Fruit fly (Drosophila melanogaster) whole organism, prepupa: ENCODE results near the gene CG14257.

Source experiments
- Blimp-1 ChIP-seq: fragments of 200-800 bp; sonication (Bioruptor generic); optimal IDR thresholded peaks from 3 replicates; lab custom pipeline; 2017; ENCODE audit warnings: missing biosample characterization, missing genetic modification characterization, mild to moderate bottlenecking, moderate library complexity, missing genetic modification reagents
- CG3032 ChIP-seq: fragments of 200-800 bp; optimal IDR thresholded peaks from 2 replicates; lab custom pipeline; 2019; ENCODE audit warnings: missing biosample characterization, mild to moderate bottlenecking, missing genetic modification characterization, moderate library complexity
- CG32006 ChIP-seq: fragments of 200-800 bp; sonication (Bioruptor generic); optimal IDR thresholded peaks from 3 replicates; lab custom pipeline; 2017; ENCODE audit warnings: missing biosample characterization, mild to moderate bottlenecking, missing genetic modification characterization
- CG9139 ChIP-seq: fragments of 200-800 bp; sonication (Bioruptor generic); optimal IDR thresholded peaks from 3 replicates; lab custom pipeline; 2017; ENCODE audit warnings: missing biosample characterization, mild to moderate bottlenecking, missing genetic modification characterization
- Met ChIP-seq: fragments of 200-800 bp; sonication (Bioruptor generic); optimal IDR thresholded peaks from 3 replicates; lab custom pipeline; 2016; ENCODE audit warnings: missing biosample characterization, missing genetic modification characterization
- Sox14 ChIP-seq: fragments of 200-800 bp; sonication (Bioruptor generic); optimal IDR thresholded peaks from 3 replicates; lab custom pipeline; 2016; ENCODE audit warnings: missing biosample characterization, missing genetic modification characterization
- dac ChIP-seq: fragments of 200-800 bp; sonication (Bioruptor generic); optimal IDR thresholded peaks from 2 replicates; lab custom pipeline; 2017; ENCODE audit warnings: missing biosample characterization, mild to moderate bottlenecking, missing genetic modification characterization
- fd85E ChIP-seq: fragments of 200-800 bp; sonication (Bioruptor generic); optimal IDR thresholded peaks from 3 replicates; lab custom pipeline; 2016; ENCODE audit warnings: missing biosample characterization, missing genetic modification characterization
- fkh ChIP-seq: fragments of 200-800 bp; sonication (Bioruptor generic); optimal IDR thresholded peaks from 3 replicates; lab custom pipeline; 2017; ENCODE audit warnings: missing biosample characterization, mild to moderate bottlenecking, missing genetic modification characterization, moderate library complexity
- pdm3 ChIP-seq: fragments of 200-800 bp; sonication (Bioruptor generic); optimal IDR thresholded peaks from 3 replicates; lab custom pipeline; 2016; ENCODE audit warnings: missing biosample characterization, missing genetic modification characterization
- spab ChIP-seq: fragments of 200-800 bp; sonication (Bioruptor generic); optimal IDR thresholded peaks from 2 replicates; lab custom pipeline; 2017; ENCODE audit warnings: missing biosample characterization, mild to moderate bottlenecking, missing genetic modification characterization, missing genetic modification reagents
- svp ChIP-seq: fragments of 200-800 bp; sonication (Bioruptor generic); peaks from one replicate; lab custom pipeline; 2016; ENCODE audit warnings: missing biosample characterization, missing genetic modification characterization
- topi ChIP-seq: fragments of 200-800 bp; sonication (Bioruptor generic); optimal IDR thresholded peaks from 3 replicates; lab custom pipeline; 2016; ENCODE audit warnings: missing biosample characterization, missing genetic modification characterization

CG14257 gene

dm6 chr3R:27131408-27131807, 55.7 kb downstream of the CG14257 start (continued):
- TF ChIP-seq CG3032 (tag; lab: Kevin White, UChicago) = no peak
- no peak for TF ChIP-seq topi (GFP tag; lab: Kevin White, UChicago)
- no peak for TF ChIP-seq svp
- TF ChIP-seq pdm3 = no peak
- TF ChIP-seq CG9139 (GFP tag; lab: Kevin White, UChicago) = no peak
- TF ChIP-seq Blimp-1 (GFP tag; lab: Kevin White, UChicago) = peak; percentile 52
- no peak for TF ChIP-seq CG32006 (GFP tag; lab: Kevin White, UChicago)
- no peak for TF ChIP-seq Sox14
- TF ChIP-seq spab (GFP tag; lab: Kevin White, UChicago) = no peak
- TF ChIP-seq fkh = peak; percentile 88
- no peak for TF ChIP-seq dac (GFP tag; lab: Kevin White, UChicago)
- no peak for TF ChIP-seq Met (GFP tag; lab: Kevin White, UChicago)
- no peak for TF ChIP-seq fd85E (GFP tag; lab: Kevin White, UChicago)
